Worm (Caenorhabditis elegans) whole organism, late embryonic: ENCODE data around the gene fbxc-53.

Experiments
- C08G9.2 ChIP-seq: sonication (generic microtip); optimal IDR thresholded peaks from 2 replicates; lab custom pipeline; 2016; ENCODE audit warnings: mild to moderate bottlenecking, missing genetic modification characterization, moderate library complexity, missing compliant biosample characterization
- F13H6.1 ChIP-seq: sonication (generic microtip); optimal IDR thresholded peaks from 2 replicates; lab custom pipeline; 2016; ENCODE audit warnings: missing genetic modification characterization, missing compliant biosample characterization
- K02D7.2 ChIP-seq: sonication (generic microtip); optimal IDR thresholded peaks from 2 replicates; lab custom pipeline; 2017; ENCODE audit warnings: mild to moderate bottlenecking, missing genetic modification characterization, missing compliant biosample characterization
- K09A11.1 ChIP-seq: sonication (generic microtip); optimal IDR thresholded peaks from 2 replicates; lab custom pipeline; 2017; ENCODE audit warnings: antibody characterized with exemption, mild to moderate bottlenecking, missing genetic modification characterization, missing compliant biosample characterization; ENCODE audit not compliant: insufficient read depth
- T23F11.4 ChIP-seq: fragments of 200-800 bp; sonication (Bioruptor generic); optimal IDR thresholded peaks from 2 replicates; lab custom pipeline; 2018; ENCODE audit warnings: mild to moderate bottlenecking, missing genetic modification characterization, missing compliant biosample characterization
- Y22D7AL.16 ChIP-seq: sonication (generic microtip); optimal IDR thresholded peaks from 2 replicates; lab custom pipeline; 2016; ENCODE audit warnings: missing genetic modification characterization, missing compliant biosample characterization
- ceh-14 ChIP-seq: sonication (generic microtip); optimal IDR thresholded peaks from 2 replicates; lab custom pipeline; 2016; ENCODE audit warnings: missing genotype, missing genetic modification characterization, missing compliant biosample characterization
- ceh-18 ChIP-seq: sonication (generic microtip); optimal IDR thresholded peaks from 2 replicates; lab custom pipeline; 2016; ENCODE audit warnings: missing genetic modification characterization, missing compliant biosample characterization
- ceh-19 ChIP-seq: fragments of 200-800 bp; sonication (Bioruptor generic); optimal IDR thresholded peaks from 2 replicates; lab custom pipeline; 2018; ENCODE audit warnings: mild to moderate bottlenecking, missing genetic modification characterization, missing compliant biosample characterization
- ceh-45 ChIP-seq: fragments of 200-800 bp; sonication (Bioruptor generic); IDR thresholded peaks from 2 replicates; pipeline ENCODE4 v1.3.6; 2022; ENCODE audit warnings: missing genetic modification reagents, missing genetic modification characterization, missing compliant biosample characterization
- ceh-6 ChIP-seq: fragments of 200-800 bp; sonication (Bioruptor generic); optimal IDR thresholded peaks from 2 replicates; lab custom pipeline; 2018; ENCODE audit warnings: mild to moderate bottlenecking, missing genetic modification characterization, missing compliant biosample characterization
- che-1 ChIP-seq: sonication (generic microtip); optimal IDR thresholded peaks from 2 replicates; lab custom pipeline; 2016; ENCODE audit warnings: mild to moderate bottlenecking, missing genetic modification characterization, missing compliant biosample characterization
- ets-4 ChIP-seq: sonication (generic microtip); optimal IDR thresholded peaks from 2 replicates; lab custom pipeline; 2016; ENCODE audit warnings: missing genetic modification characterization, missing compliant biosample characterization
- fax-1 ChIP-seq: sonication (generic microtip); optimal IDR thresholded peaks from 2 replicates; lab custom pipeline; 2016; ENCODE audit warnings: missing genotype, missing genetic modification characterization, missing compliant biosample characterization
- fkh-6 ChIP-seq: sonication (generic microtip); optimal IDR thresholded peaks from 2 replicates; lab custom pipeline; 2016; ENCODE audit warnings: missing genetic modification characterization, missing compliant biosample characterization
- hlh-13 ChIP-seq: fragments of 200-800 bp; sonication (Bioruptor generic); optimal IDR thresholded peaks from 2 replicates; lab custom pipeline; 2018; ENCODE audit warnings: mild to moderate bottlenecking, missing genetic modification characterization, missing compliant biosample characterization
- hlh-15 ChIP-seq: sonication (generic microtip); optimal IDR thresholded peaks from 2 replicates; lab custom pipeline; 2016; ENCODE audit warnings: missing genetic modification characterization, missing compliant biosample characterization
- hlh-30 ChIP-seq: sonication (generic microtip); optimal IDR thresholded peaks from 2 replicates; lab custom pipeline; 2017; ENCODE audit warnings: antibody characterized with exemption, missing genetic modification characterization, missing compliant biosample characterization; ENCODE audit not compliant: insufficient read depth
- lin-11 ChIP-seq: fragments of 200-800 bp; sonication (Bioruptor generic); optimal IDR thresholded peaks from 2 replicates; lab custom pipeline; 2018; ENCODE audit warnings: mild to moderate bottlenecking, missing genetic modification characterization, missing compliant biosample characterization
- mec-3 ChIP-seq: sonication (generic microtip); optimal IDR thresholded peaks from 2 replicates; lab custom pipeline; 2016; ENCODE audit warnings: borderline replicate concordance, missing genetic modification characterization, missing compliant biosample characterization
- nfya-1 ChIP-seq: sonication (generic microtip); optimal IDR thresholded peaks from 2 replicates; lab custom pipeline; 2017; ENCODE audit warnings: missing genetic modification characterization, mild to moderate bottlenecking, missing compliant biosample characterization, antibody characterized with exemption, moderate library complexity
- nhr-232 ChIP-seq: sonication (generic microtip); optimal IDR thresholded peaks from 2 replicates; lab custom pipeline; 2016; ENCODE audit warnings: missing genetic modification characterization, missing compliant biosample characterization
- npax-4 ChIP-seq: sonication (generic microtip); optimal IDR thresholded peaks from 2 replicates; lab custom pipeline; 2016; ENCODE audit warnings: missing genetic modification characterization, missing compliant biosample characterization
- pag-3 ChIP-seq: sonication (generic microtip); optimal IDR thresholded peaks from 2 replicates; lab custom pipeline; 2016; ENCODE audit warnings: missing compliant biosample characterization, missing genetic modification characterization, borderline replicate concordance
- pax-1 ChIP-seq: fragments of 150-350 bp; optimal IDR thresholded peaks from 2 replicates; lab custom pipeline; 2014; ENCODE audit warnings: missing biosample characterization, missing genetic modification characterization
- pha-4 ChIP-seq: fragments of 150-350 bp; optimal IDR thresholded peaks from 2 replicates; lab custom pipeline; 2018; ENCODE audit warnings: missing biosample characterization, missing genetic modification reagents, missing genetic modification characterization
- pqm-1 ChIP-seq: sonication (generic microtip); optimal IDR thresholded peaks from 2 replicates; lab custom pipeline; 2016; ENCODE audit warnings: missing genetic modification characterization, missing compliant biosample characterization
- sdc-2 ChIP-seq: sonication (generic microtip); optimal IDR thresholded peaks from 2 replicates; lab custom pipeline; 2016; ENCODE audit warnings: missing genotype, missing genetic modification characterization, missing compliant biosample characterization
- sox-2 ChIP-seq: fragments of 200-800 bp; sonication (Bioruptor generic); IDR thresholded peaks from 2 replicates; pipeline ENCODE4 v1.3.6; 2022; ENCODE audit warnings: missing genetic modification reagents, missing genetic modification characterization, missing compliant biosample characterization
- sox-4 ChIP-seq: sonication (generic microtip); optimal IDR thresholded peaks from 2 replicates; lab custom pipeline; 2017; ENCODE audit warnings: mild to moderate bottlenecking, missing genetic modification characterization, inconsistent platforms, missing compliant biosample characterization
- syd-9 ChIP-seq: sonication (generic microtip); optimal IDR thresholded peaks from 2 replicates; lab custom pipeline; 2016; ENCODE audit warnings: mild to moderate bottlenecking, missing genetic modification characterization, moderate library complexity, missing compliant biosample characterization
- ttx-3 ChIP-seq: sonication (generic microtip); optimal IDR thresholded peaks from 2 replicates; lab custom pipeline; 2016; ENCODE audit warnings: missing genetic modification reagents, missing genetic modification characterization, missing compliant biosample characterization
- unc-42 ChIP-seq: sonication (generic microtip); optimal IDR thresholded peaks from 2 replicates; lab custom pipeline; 2016; ENCODE audit warnings: missing genotype, missing genetic modification characterization, missing compliant biosample characterization
- unc-86 ChIP-seq: sonication (generic microtip); optimal IDR thresholded peaks from 2 replicates; lab custom pipeline; 2016; ENCODE audit warnings: missing genetic modification characterization, missing compliant biosample characterization

Gene fbxc-53

DNA sequence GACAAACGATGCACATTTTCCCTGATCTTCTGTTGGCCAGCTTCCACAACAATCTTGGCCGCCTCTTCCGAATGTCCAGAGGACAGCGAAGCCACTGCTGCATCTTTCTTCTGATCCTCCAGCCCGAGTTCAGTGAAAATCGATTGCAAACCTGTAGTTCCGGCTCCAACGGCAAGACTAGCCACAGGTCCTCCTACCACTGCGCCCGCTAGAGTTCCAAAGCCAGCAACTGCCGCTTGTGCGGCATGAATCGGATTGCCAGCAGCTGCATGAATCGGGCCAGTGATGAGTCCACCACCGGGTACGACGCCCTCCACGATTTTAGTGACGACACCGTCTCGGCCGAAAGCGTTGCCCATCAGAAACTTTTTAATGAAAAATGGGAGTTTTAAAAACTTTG lies 22.8 kb upstream of the fbxc-53 start, which contains the start of gene ifas-1:
Gene ifas-1 (minus strand): TSS at position 387 of the 400 bp plus-strand sequence.
- TF ChIP-seq sox-4 (no peak), ceh-19 (no peak), fax-1 (no peak), hlh-15 (tag; lab: Kevin White, UChicago) (no peak), sox-2 (GFP tag; lab: Robert Waterston, UW) (no peak), K09A11.1 (tag; lab: Kevin White, UChicago) (no peak)

DNA sequence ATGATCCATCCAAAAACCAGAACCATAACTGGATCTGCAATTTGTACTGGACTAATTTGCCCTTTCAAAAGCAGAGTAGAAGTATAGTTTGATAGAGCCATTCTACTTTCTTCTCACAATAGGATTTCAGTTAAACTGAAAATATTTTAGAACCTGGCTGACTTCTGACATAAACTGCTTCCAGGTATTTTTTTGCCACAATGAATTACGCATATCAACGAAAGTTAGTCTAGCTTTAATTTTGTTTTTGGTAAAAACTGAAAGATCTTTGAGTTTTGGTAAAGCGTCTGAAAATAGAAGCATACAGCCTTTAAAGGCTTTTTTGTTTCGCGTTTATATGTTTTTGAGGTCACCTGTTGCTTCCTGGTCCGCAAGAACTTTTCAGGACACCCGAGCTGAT lies 20.4 kb upstream of the fbxc-53 start, which contains the start of gene srx-101:
Gene srx-101 (minus strand): TSS at position 101 of the 400 bp plus-strand sequence.
- TF ChIP-seq mec-3 (tag; lab: Kevin White, UChicago) = no peak
- TF ChIP-seq npax-4 = no peak
- TF ChIP-seq che-1 = no peak
- no peak for TF ChIP-seq pax-1 (tag; lab: Kevin White, UChicago)
- no peak for TF ChIP-seq syd-9
- no peak for TF ChIP-seq ceh-14 (tag; lab: Kevin White, UChicago)

DNA sequence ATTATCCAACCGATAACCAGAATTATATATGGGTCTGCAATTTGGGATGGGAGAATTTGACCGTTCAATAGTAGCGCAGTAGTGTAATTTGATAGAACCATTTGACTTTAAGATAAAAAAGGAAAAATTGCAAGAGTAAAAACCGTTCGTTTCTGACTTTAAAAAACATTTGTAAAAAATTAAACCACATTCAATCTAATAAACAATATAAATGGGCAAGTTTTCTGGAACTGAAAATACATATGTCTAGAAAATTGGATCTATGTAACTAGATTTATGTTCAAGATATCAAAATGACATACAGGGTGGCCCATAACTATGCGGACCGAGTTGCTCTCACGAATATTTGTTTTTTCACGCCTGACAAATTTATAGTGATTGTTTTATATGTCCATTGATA lies 16.4 kb upstream of the fbxc-53 start, which contains the start of gene srx-102:
Gene srx-102 (minus strand): TSS at position 101 of the 400 bp plus-strand sequence.
- TF ChIP-seq K09A11.1 (tag; lab: Kevin White, UChicago) (no peak), pax-1 (tag; lab: Kevin White, UChicago) (no peak), K02D7.2 (tag; lab: Kevin White, UChicago) (no peak), sdc-2 (tag; lab: Kevin White, UChicago) (no peak), hlh-13 (GFP tag; lab: Kevin White, UChicago) (no peak), unc-86 (tag; lab: Kevin White, UChicago) (no peak), npax-4 (no peak), unc-42 (tag; lab: Kevin White, UChicago) (no peak), ceh-45 (GFP tag; lab: Robert Waterston, UW) (no peak), ttx-3 (tag; lab: Kevin White, UChicago) (no peak), Y22D7AL.16 (tag; lab: Kevin White, UChicago) (no peak), nhr-232 (tag; lab: Kevin White, UChicago) (no peak), C08G9.2 (tag; lab: Kevin White, UChicago) (no peak)

DNA sequence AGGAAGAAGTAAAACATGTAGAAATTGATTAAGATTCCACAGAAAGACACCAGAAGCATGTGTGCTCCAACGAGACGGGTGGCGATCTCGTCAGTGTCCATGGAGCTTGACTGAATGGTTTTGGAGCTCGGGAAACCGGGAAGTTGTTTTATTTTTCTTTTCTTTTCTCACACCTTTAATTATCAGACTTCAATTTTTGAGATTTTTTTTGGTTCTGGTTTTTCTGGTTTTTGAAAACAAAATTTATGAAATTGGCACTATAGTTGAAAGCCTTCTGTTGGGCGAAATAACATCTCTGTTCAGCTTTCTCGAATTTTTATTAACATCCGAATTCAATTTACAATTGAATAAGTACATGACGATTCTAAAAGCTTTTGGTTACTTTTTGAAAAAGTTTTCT lies 11.5 kb upstream of the fbxc-53 start, which contains the start of gene srx-104:
Gene srx-104 (minus strand): TSS at position 101 of the 400 bp plus-strand sequence.
- no peak for TF ChIP-seq pqm-1 (tag; lab: Kevin White, UChicago)
- TF ChIP-seq nfya-1 (tag; lab: Kevin White, UChicago) = no peak
- no peak for TF ChIP-seq hlh-30 (tag; lab: Kevin White, UChicago)
- no peak for TF ChIP-seq lin-11 (tag; lab: Kevin White, UChicago)
- no peak for TF ChIP-seq nhr-232 (tag; lab: Kevin White, UChicago)

DNA sequence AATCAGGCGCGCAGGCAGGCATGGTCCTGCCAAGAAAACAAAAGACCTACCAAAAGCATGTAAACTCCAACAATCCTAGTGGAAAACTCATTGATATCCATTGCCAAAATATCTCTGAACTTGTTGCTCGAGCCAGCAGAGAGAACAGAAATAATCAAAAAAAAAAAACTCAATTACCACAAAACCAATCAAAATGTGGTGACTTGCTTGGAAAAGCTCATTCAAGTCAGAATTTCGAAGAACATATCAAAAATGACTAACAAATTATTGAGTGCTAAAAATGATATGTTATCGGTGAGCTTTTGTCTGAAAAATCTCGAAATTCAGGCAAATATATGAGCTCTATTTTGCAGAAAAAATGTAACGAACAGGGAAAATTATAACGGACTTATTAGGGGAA lies 9.8 kb upstream of the fbxc-53 start, which contains the start of gene srx-105:
Gene srx-105 (minus strand): TSS at position 101 of the 400 bp plus-strand sequence.
- TF ChIP-seq ceh-6 (GFP tag; lab: Kevin White, UChicago) (no peak), pag-3 (tag; lab: Kevin White, UChicago) (no peak), unc-86 (tag; lab: Kevin White, UChicago) (no peak), hlh-15 (tag; lab: Kevin White, UChicago) (no peak), ceh-18 (tag; lab: Kevin White, UChicago) (no peak), hlh-13 (GFP tag; lab: Kevin White, UChicago) (no peak), ets-4 (tag; lab: Kevin White, UChicago) (no peak), fax-1 (no peak), F13H6.1 (tag; lab: Kevin White, UChicago) (no peak), T23F11.4 (GFP tag; lab: Kevin White, UChicago) (no peak), pha-4 (tag; lab: Kevin White, UChicago) (no peak), nhr-232 (tag; lab: Kevin White, UChicago) (no peak), pqm-1 (tag; lab: Kevin White, UChicago) (no peak), syd-9 (no peak), fkh-6 (tag; lab: Kevin White, UChicago) (no peak), che-1 (no peak)
